Worm (Caenorhabditis elegans) whole organism, L3 larva: ENCODE data around the gene srd-67.

Experiments used
- ZK546.5 ChIP-seq: sonication (generic microtip); optimal IDR thresholded peaks from 2 replicates; lab custom pipeline; 2017; ENCODE audit warnings: missing biosample characterization, missing genetic modification characterization
- aly-2 ChIP-seq: fragments of 150-350 bp; optimal IDR thresholded peaks from 2 replicates; lab custom pipeline; 2014; ENCODE audit warnings: missing biosample characterization, missing genetic modification characterization
- ceh-16 ChIP-seq: sonication (generic microtip); optimal IDR thresholded peaks from 2 replicates; lab custom pipeline; 2017; ENCODE audit warnings: missing biosample characterization, missing genetic modification characterization
- ceh-28 ChIP-seq: fragments of 150-350 bp; optimal IDR thresholded peaks from 2 replicates; lab custom pipeline; 2014; ENCODE audit warnings: missing biosample characterization, missing genetic modification reagents, missing genetic modification characterization
- ceh-82 ChIP-seq: fragments of 150-350 bp; optimal IDR thresholded peaks from 2 replicates; lab custom pipeline; 2014; ENCODE audit warnings: missing biosample characterization, missing genetic modification characterization
- ceh-9 ChIP-seq: sonication (generic microtip); optimal IDR thresholded peaks from 2 replicates; lab custom pipeline; 2018; ENCODE audit warnings: missing biosample characterization, missing genetic modification characterization
- egl-27 ChIP-seq: sonication (generic microtip); optimal IDR thresholded peaks from 4 replicates; lab custom pipeline; 2017; ENCODE audit warnings: missing biosample characterization, missing genetic modification reagents, missing genetic modification characterization
- egl-5 ChIP-seq: fragments of 150-350 bp; optimal IDR thresholded peaks from 2 replicates; lab custom pipeline; 2017; ENCODE audit warnings: missing biosample characterization, missing genetic modification reagents, missing genetic modification characterization, inconsistent platforms
- elt-1 ChIP-seq: fragments of 150-350 bp; optimal IDR thresholded peaks from 2 replicates; lab custom pipeline; 2014; ENCODE audit warnings: missing biosample characterization, missing genetic modification characterization
- elt-2 ChIP-seq: sonication (generic microtip); optimal IDR thresholded peaks from 2 replicates; lab custom pipeline; 2016; ENCODE audit warnings: missing genetic modification reagents, mild to moderate bottlenecking, missing genetic modification characterization, missing compliant biosample characterization
- elt-3 ChIP-seq, 3 experiments: fragments of 150-350 bp in 1 of 3; sonication (generic microtip) in 2 of 3; optimal IDR thresholded peaks; 2 replicates in 2 of 3; 4 replicates in 1 of 3; lab custom pipeline; 2014 to 2017; ENCODE audit warnings: missing biosample characterization in 3 of 3, missing genetic modification characterization in 3 of 3
- eor-1 ChIP-seq, 2 experiments: fragments of 150-350 bp; optimal IDR thresholded peaks; 2 replicates each; lab custom pipeline; 2014 to 2018; ENCODE audit warnings: missing biosample characterization in 2 of 2, missing genetic modification characterization in 2 of 2
- fos-1 ChIP-seq: fragments of 150-350 bp; optimal IDR thresholded peaks from 2 replicates; lab custom pipeline; 2014; ENCODE audit warnings: missing biosample characterization, missing genetic modification characterization
- jun-1 ChIP-seq: fragments of 150-350 bp; optimal IDR thresholded peaks from 2 replicates; lab custom pipeline; 2014; ENCODE audit warnings: missing biosample characterization, missing genetic modification reagents, missing genetic modification characterization
- lin-15B ChIP-seq: fragments of 150-350 bp; optimal IDR thresholded peaks from 2 replicates; lab custom pipeline; 2014; ENCODE audit warnings: missing biosample characterization, missing genetic modification characterization
- lsy-12 ChIP-seq: sonication (generic microtip); optimal IDR thresholded peaks from 2 replicates; lab custom pipeline; 2016; ENCODE audit warnings: mild to moderate bottlenecking, missing genetic modification characterization, missing compliant biosample characterization
- nfya-1 ChIP-seq: sonication (generic microtip); optimal IDR thresholded peaks from 2 replicates; lab custom pipeline; 2017; ENCODE audit warnings: missing genetic modification characterization, mild to moderate bottlenecking, missing compliant biosample characterization, antibody characterized with exemption, moderate library complexity; ENCODE audit not compliant: insufficient read depth
- nhr-11 ChIP-seq: fragments of 150-350 bp; optimal IDR thresholded peaks from 2 replicates; lab custom pipeline; 2014; ENCODE audit warnings: missing biosample characterization, missing genetic modification characterization
- nhr-237 ChIP-seq: fragments of 150-350 bp; optimal IDR thresholded peaks from 2 replicates; lab custom pipeline; 2014; ENCODE audit warnings: missing biosample characterization, missing genetic modification characterization
- nhr-25 ChIP-seq: sonication (generic microtip); optimal IDR thresholded peaks from 2 replicates; lab custom pipeline; 2017; ENCODE audit warnings: missing biosample characterization, missing genetic modification characterization
- nhr-28 ChIP-seq: fragments of 150-350 bp; optimal IDR thresholded peaks from 2 replicates; lab custom pipeline; 2014; ENCODE audit warnings: missing biosample characterization, missing genetic modification characterization
- nhr-43 ChIP-seq: sonication (generic microtip); optimal IDR thresholded peaks from 2 replicates; lab custom pipeline; 2016; ENCODE audit warnings: mild to moderate bottlenecking, missing genetic modification characterization, missing compliant biosample characterization; ENCODE audit not compliant: poor library complexity, severe bottlenecking
- nhr-67 ChIP-seq: fragments of 150-350 bp; optimal IDR thresholded peaks from 2 replicates; lab custom pipeline; 2014; ENCODE audit warnings: missing biosample characterization, missing genetic modification characterization
- nhr-77 ChIP-seq: fragments of 150-350 bp; optimal IDR thresholded peaks from 2 replicates; lab custom pipeline; 2014; ENCODE audit warnings: missing biosample characterization, missing genetic modification characterization
- pha-4 ChIP-seq: fragments of 150-350 bp; optimal IDR thresholded peaks from 2 replicates; lab custom pipeline; 2014; ENCODE audit warnings: missing biosample characterization, missing genetic modification reagents, missing genetic modification characterization
- pqm-1 ChIP-seq: fragments of 150-350 bp; optimal IDR thresholded peaks from 2 replicates; lab custom pipeline; 2017; ENCODE audit warnings: missing biosample characterization, missing genetic modification characterization, inconsistent platforms
- sea-2 ChIP-seq: fragments of 150-350 bp; sonication (generic microtip); optimal IDR thresholded peaks from 4 replicates; lab custom pipeline; 2014; ENCODE audit warnings: missing biosample characterization, missing genetic modification reagents, missing genetic modification characterization
- snpc-4 ChIP-seq: fragments of 150-350 bp; optimal IDR thresholded peaks from 2 replicates; lab custom pipeline; 2014; ENCODE audit warnings: missing biosample characterization, missing genetic modification characterization
- tbx-2 ChIP-seq: sonication (generic microtip); optimal IDR thresholded peaks from 2 replicates; lab custom pipeline; 2016; ENCODE audit warnings: mild to moderate bottlenecking, missing genetic modification characterization, missing compliant biosample characterization
- unc-62 ChIP-seq: fragments of 150-350 bp; sonication (generic microtip); optimal IDR thresholded peaks from 4 replicates; lab custom pipeline; 2014; ENCODE audit warnings: missing biosample characterization, missing genetic modification reagents, missing genetic modification characterization
- zag-1 ChIP-seq: fragments of 150-350 bp; optimal IDR thresholded peaks from 2 replicates; lab custom pipeline; 2014; ENCODE audit warnings: missing biosample characterization, missing genetic modification characterization
- ztf-11 ChIP-seq: fragments of 150-350 bp; optimal IDR thresholded peaks from 2 replicates; lab custom pipeline; 2014; ENCODE audit warnings: missing biosample characterization, missing genetic modification characterization

Gene srd-67

DNA sequence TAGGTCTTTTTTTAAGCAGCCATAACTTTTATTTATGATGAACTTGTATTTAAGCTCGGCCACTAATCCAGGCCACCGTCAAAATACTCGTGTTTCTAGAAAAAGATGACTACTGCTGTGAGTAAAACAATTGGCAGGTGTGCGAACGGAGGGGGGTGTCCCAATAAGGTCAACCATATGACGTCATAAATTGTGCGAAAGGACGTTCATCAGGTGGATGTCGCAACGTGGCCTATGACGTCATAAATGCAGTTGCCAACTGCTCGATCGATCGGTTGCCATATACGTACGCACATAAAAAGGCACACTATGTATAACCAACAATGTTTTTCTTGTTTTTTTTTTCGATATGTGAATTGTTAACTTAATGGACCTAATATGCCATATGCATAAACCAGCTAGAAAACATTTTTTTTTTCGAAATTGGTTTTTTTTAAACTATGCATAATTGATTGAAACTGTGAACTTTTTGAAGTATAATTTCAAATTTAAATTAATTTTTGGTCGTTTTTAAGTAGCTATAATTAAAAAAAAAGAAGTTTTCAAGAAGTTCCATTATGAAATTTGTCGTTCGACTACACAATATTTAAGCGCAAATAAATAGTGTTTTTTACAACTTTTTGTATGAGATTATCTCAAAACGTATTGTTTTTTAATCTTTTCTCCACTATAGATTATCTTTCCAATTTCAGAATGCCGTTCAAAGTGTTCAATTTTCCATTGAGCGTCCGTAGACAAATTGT is 11.3 kb downstream of the srd-67 start, which contains the start of gene C39B5.2:
TSS of gene C39B5.2 (plus strand) at position 693 of the 743 bp plus-strand sequence.
- TF ChIP-seq sea-2 (no peak), ztf-11 (tag; lab: Kevin White, UChicago) (no peak), aly-2 (tag; lab: Kevin White, UChicago) (no peak)

DNA sequence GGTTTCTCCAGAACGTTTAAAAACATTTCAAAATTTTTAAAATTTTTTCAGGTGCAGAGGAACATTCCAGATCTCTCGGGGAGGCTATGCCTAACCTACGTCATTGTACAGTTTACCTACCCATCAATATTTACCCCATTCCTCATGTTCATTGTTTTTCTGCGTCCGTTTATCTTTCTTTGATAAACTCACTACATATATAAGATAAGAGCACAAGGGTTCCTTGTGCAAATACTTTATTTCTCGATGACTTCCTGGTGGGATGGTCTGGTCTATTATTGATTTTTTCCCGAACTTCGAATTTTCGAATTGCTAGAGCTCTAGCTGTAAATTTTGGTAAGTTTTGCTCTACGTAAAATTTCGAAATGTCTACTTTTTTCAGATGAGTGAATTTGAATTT is 12.2 kb downstream of the srd-67 start:
- TF ChIP-seq pha-4 (tag; lab: Kevin White, UChicago) = peak; percentile 61
- no peak for TF ChIP-seq snpc-4 (tag; lab: Kevin White, UChicago)
- no peak for TF ChIP-seq jun-1 (tag; lab: Kevin White, UChicago)
- TF ChIP-seq ceh-16 (tag; lab: Kevin White, UChicago) = no peak
- TF ChIP-seq nhr-25 (tag; lab: Kevin White, UChicago) = no peak

DNA sequence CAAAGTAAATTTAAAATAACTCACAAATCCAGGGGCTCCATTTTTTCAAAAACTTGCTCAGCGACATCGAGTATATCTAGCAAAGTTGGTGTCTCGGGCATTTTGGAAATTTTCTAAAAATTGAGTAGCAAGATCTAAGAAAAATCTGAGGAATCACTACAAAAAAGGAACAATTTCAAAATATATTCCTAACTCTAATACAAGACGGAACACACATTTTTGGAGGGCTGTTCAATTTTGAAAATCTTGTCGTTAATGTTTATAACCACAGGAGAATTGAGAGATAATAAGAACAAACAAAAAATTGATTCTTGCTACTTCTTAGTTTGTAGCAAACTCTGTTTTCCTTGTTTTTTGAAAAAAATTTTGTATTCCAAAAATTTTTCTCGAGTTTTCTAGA is 13.3 kb downstream of the srd-67 start, which contains the start of gene fbxa-47:
TSS of gene fbxa-47 (minus strand) at position 101 of the 400 bp plus-strand sequence.
- TF ChIP-seq nhr-28 (tag; lab: Kevin White, UChicago) (no peak), ceh-28 (no peak), nhr-77 (no peak), ceh-82 (tag; lab: Kevin White, UChicago) (no peak), elt-1 (tag; lab: Kevin White, UChicago) (no peak), fos-1 (tag; lab: Kevin White, UChicago) (no peak), tbx-2 (no peak), sea-2 (no peak)

DNA sequence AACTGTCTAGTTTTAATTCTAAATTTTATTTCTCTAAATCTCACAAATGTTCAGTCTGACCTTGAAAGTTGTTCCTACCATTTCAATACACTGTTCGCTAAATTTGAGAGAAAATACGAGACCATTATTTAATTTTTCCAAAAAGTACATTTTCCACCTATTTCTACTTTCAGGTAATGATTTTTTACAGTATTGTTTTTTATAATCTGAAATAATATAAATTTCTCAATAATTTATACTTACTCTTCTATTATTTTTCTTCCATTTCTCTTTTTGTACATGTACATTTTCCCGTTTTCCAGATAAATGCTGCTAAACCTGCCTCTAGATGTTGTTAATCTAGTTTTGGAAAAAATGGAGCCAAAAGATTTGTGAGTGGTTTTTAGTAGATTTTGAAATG is 18.2 kb downstream of the srd-67 start, which contains the start of gene fbxa-62:
TSS of gene fbxa-62 (plus strand) at position 301 of the 400 bp plus-strand sequence.
- no peak for TF ChIP-seq pha-4 (tag; lab: Kevin White, UChicago)
- no peak for TF ChIP-seq egl-27 (tag; lab: Kevin White, UChicago)
- no peak for TF ChIP-seq ceh-9 (tag; lab: Kevin White, UChicago)
- TF ChIP-seq jun-1 (tag; lab: Kevin White, UChicago) = no peak
- no peak for TF ChIP-seq ceh-28
- TF ChIP-seq pqm-1 (tag; lab: Kevin White, UChicago) = no peak
- no peak for TF ChIP-seq elt-3 (tag; optimal IDR thresholded peaks at IDR 0.05; lab: Kevin White, UChicago)
- no peak for TF ChIP-seq unc-62 (GFP tag; lab: Kevin White, UChicago)
- TF ChIP-seq nhr-237 (tag; lab: Kevin White, UChicago) = no peak
- no peak for TF ChIP-seq ZK546.5 (tag; lab: Kevin White, UChicago)
- no peak for TF ChIP-seq nhr-11 (tag; lab: Kevin White, UChicago)
- TF ChIP-seq nhr-77 = no peak
- no peak for TF ChIP-seq lsy-12
- no peak for TF ChIP-seq nfya-1 (tag; lab: Kevin White, UChicago)
- TF ChIP-seq zag-1 = no peak
- TF ChIP-seq, all 47 proteins: peak for 0

DNA sequence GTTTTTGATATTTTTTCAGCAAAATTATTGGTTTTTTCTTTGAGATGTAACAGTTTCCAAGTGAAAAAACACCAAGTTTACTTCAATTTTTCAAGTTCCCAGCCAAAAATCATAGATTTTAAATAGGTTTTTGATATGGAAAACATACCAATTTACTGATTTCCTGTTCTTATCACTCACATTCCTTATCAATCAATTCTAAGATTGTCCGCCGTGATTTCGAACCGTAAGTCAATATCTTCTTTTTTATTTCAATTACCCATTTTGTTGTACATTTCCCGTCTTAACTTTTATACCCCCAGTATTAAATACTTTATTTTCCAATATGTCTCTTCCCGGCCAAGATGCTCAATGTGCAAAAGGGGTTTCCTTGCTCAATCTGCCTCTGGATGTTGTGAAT is 21.1 kb downstream of the srd-67 start, which contains the start of gene fbxa-38:
TSS of gene fbxa-38 (plus strand) at position 195 of the 400 bp plus-strand sequence.
- TF ChIP-seq nhr-43 (tag; lab: Kevin White, UChicago) = no peak
- no peak for TF ChIP-seq nhr-67 (tag; lab: Kevin White, UChicago)
- TF ChIP-seq ceh-82 (tag; lab: Kevin White, UChicago) = no peak
- no peak for TF ChIP-seq snpc-4 (tag; lab: Kevin White, UChicago)
- TF ChIP-seq lin-15B (tag; lab: Kevin White, UChicago) = no peak
- TF ChIP-seq unc-62 (GFP tag; lab: Kevin White, UChicago) = no peak
- no peak for TF ChIP-seq elt-2
- no peak for TF ChIP-seq pqm-1 (tag; lab: Kevin White, UChicago)
- TF ChIP-seq eor-1 (tag; optimal IDR thresholded peaks at IDR 0.05; lab: Kevin White, UChicago) = no peak
- no peak for TF ChIP-seq egl-5 (tag; lab: Kevin White, UChicago)
- TF ChIP-seq pha-4 (tag; lab: Kevin White, UChicago) = no peak
- TF ChIP-seq nhr-77 = no peak
- no peak for TF ChIP-seq aly-2 (tag; lab: Kevin White, UChicago)
- no peak for TF ChIP-seq jun-1 (tag; lab: Kevin White, UChicago)
- no peak for TF ChIP-seq nhr-237 (tag; lab: Kevin White, UChicago)
